Worm (Caenorhabditis elegans): ENCODE data around the gene F53A9.8.

Gene F53A9.8

DNA sequence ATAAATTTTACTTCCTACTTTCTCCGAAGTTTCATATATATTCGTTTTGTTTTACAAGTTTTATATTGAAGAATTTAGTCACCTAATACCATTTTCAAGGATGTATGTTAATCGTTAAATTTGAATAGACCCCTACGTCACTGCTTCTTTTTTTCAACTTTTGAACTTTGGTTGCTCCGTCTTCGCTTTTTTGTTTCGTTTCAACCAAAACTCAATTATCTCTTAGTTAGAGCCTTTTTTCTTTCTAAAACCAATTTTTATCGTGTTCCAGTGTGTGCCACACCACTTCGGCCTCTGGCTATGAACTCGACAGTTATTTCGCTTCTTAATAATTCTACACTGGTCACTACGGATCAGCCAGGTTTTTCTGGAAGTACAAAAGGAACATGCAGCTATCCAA is 21.2 kb downstream of the F53A9.8 start, which contains the start of gene frpr-8:
Gene frpr-8 (plus strand): TSS at position 301 of the 400 bp plus-strand sequence.
- no peak for TF ChIP-seq ztf-11 (tag; optimal IDR thresholded peaks at IDR 0.05)
- no peak for TF ChIP-seq sem-2 (GFP tag; optimal IDR thresholded peaks at IDR 0.05)
- no peak for TF ChIP-seq tbx-8 (GFP tag; optimal IDR thresholded peaks at IDR 0.05)
- no peak for TF ChIP-seq elt-1 (tag; optimal IDR thresholded peaks at IDR 0.05; ENCODE audit: borderline replicate concordance, insufficient read depth)
- no peak for TF ChIP-seq ces-1 (GFP tag; optimal IDR thresholded peaks at IDR 0.05)
- TF ChIP-seq mep-1 (tag; optimal IDR thresholded peaks at IDR 0.05): no peak
- TF ChIP-seq lin-13 (tag; optimal IDR thresholded peaks at IDR 0.05): no peak
- no peak for TF ChIP-seq mls-2 (tag; optimal IDR thresholded peaks at IDR 0.05)
- TF ChIP-seq pha-4 (tag; optimal IDR thresholded peaks at IDR 0.05): no peak
- no peak for TF ChIP-seq ceh-43 (GFP tag; optimal IDR thresholded peaks at IDR 0.05)
- TF ChIP-seq drap-1 (GFP tag; optimal IDR thresholded peaks at IDR 0.05): no peak
- no peak for TF ChIP-seq ceh-83 (GFP tag; optimal IDR thresholded peaks at IDR 0.05)
- TF ChIP-seq flh-1 (GFP tag; optimal IDR thresholded peaks at IDR 0.05): no peak
- TF ChIP-seq blmp-1 (tag; optimal IDR thresholded peaks at IDR 0.05): no peak
- no peak for TF ChIP-seq unc-120 (tag; optimal IDR thresholded peaks at IDR 0.05; ENCODE audit: poor library complexity, severe bottlenecking)
- TF ChIP-seq nhr-12 (tag; optimal IDR thresholded peaks at IDR 0.05): no peak
- TF ChIP-seq elt-3 (tag; optimal IDR thresholded peaks at IDR 0.05): no peak
- no peak for TF ChIP-seq unc-62 (GFP tag; optimal IDR thresholded peaks at IDR 0.05)

DNA sequence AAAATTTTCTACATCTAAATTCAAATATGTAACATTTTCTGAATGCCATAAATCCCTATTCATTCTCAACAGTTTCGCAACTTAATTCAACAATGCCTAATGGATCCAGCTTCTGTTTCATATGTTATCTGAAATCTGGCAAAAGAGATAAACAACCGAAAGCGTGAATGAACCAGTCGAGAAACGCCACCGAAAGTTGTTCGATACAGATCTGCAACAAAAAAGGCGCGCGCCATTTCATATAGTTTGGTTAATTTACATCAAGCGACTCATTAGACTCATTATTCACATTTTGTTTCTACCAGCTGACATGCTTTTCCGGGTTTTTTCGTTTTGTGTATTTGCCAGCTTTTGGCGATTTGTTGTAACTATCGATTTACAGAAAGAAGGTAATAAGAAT is 37.1 kb downstream of the F53A9.8 start, which contains the start of gene K09E2.1:
Gene K09E2.1 (plus strand): TSS at position 301 of the 400 bp plus-strand sequence.
- TF ChIP-seq tbx-8 (GFP tag; optimal IDR thresholded peaks at IDR 0.05) (no peak), mab-5 (tag; optimal IDR thresholded peaks at IDR 0.05) (no peak), M03D4.4 (tag; optimal IDR thresholded peaks at IDR 0.05) (no peak), sptf-1 (tag; optimal IDR thresholded peaks at IDR 0.05) (no peak), bed-3 (GFP tag; optimal IDR thresholded peaks at IDR 0.05) (no peak), ceh-83 (GFP tag; optimal IDR thresholded peaks at IDR 0.05) (no peak), pha-4 (tag; optimal IDR thresholded peaks at IDR 0.05) (no peak), blmp-1 (tag; optimal IDR thresholded peaks at IDR 0.05) (no peak)

DNA sequence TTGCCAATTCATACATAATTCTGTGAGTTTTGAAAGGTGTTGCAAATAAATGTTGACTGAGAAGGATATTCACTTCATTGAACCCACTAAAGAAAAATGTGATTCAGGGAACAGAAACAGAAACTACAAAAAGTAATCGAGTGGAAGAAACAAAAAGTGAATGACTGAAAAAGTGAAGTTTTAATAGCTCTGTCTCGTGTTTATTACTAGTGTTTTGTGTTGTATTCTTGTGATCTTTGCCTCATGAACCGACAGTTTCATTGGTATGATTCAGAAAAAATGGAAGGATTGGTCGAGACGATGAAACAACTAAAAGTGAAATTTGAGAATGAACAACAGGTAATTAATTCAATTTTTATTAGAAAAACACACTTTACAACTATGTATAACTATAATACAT is 40.8 kb downstream of the F53A9.8 start:
- TF ChIP-seq ztf-11 (tag; optimal IDR thresholded peaks at IDR 0.05): no peak
- no peak for TF ChIP-seq unc-39 (tag; optimal IDR thresholded peaks at IDR 0.05)
- no peak for TF ChIP-seq sem-2 (GFP tag; optimal IDR thresholded peaks at IDR 0.05)
- no peak for TF ChIP-seq ceh-83 (GFP tag; optimal IDR thresholded peaks at IDR 0.05)
- TF ChIP-seq lsy-2 (tag; optimal IDR thresholded peaks at IDR 0.05): no peak
- TF ChIP-seq blmp-1 (tag; optimal IDR thresholded peaks at IDR 0.05): no peak
- TF ChIP-seq hlh-1 (tag; optimal IDR thresholded peaks at IDR 0.05): no peak
- TF ChIP-seq flh-1 (GFP tag; optimal IDR thresholded peaks at IDR 0.05): no peak
- TF ChIP-seq mab-5 (tag; optimal IDR thresholded peaks at IDR 0.05): no peak
- no peak for TF ChIP-seq nhr-76 (tag; optimal IDR thresholded peaks at IDR 0.05)
- no peak for TF ChIP-seq mep-1 (tag; optimal IDR thresholded peaks at IDR 0.05)

DNA sequence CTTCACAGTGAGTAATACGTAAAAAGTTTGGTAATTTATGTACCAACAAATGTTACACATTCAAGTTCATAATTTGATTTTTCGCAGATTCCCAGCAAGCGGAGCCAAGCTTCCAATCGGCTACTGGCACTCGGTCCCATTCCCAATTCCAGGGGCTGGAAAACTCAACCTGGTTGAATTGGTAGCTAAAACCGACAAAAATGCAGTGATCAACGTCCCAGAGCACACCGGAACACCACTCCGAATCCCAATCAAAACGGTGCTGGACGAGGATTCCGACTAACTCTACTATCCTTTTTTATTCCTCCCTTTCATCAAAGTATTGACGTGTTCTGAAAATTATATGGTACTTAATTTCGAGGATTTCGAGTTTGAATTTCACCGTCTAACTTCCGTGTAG is 41.4 kb downstream of the F53A9.8 start:
- no peak for TF ChIP-seq ceh-39 (tag; optimal IDR thresholded peaks at IDR 0.05)
- TF ChIP-seq nhr-237 (tag; optimal IDR thresholded peaks at IDR 0.05): no peak
- no peak for TF ChIP-seq mep-1 (tag; optimal IDR thresholded peaks at IDR 0.05)
- no peak for TF ChIP-seq ces-1 (GFP tag; optimal IDR thresholded peaks at IDR 0.05)
- TF ChIP-seq cnd-1 (tag; optimal IDR thresholded peaks at IDR 0.05): no peak
- TF ChIP-seq nhr-12 (tag; optimal IDR thresholded peaks at IDR 0.05): no peak
- TF ChIP-seq lin-32 (GFP tag; optimal IDR thresholded peaks at IDR 0.05): no peak
- no peak for TF ChIP-seq nhr-28 (tag; optimal IDR thresholded peaks at IDR 0.05)
- no peak for TF ChIP-seq sem-2 (GFP tag; optimal IDR thresholded peaks at IDR 0.05)
- no peak for TF ChIP-seq unc-39 (tag; optimal IDR thresholded peaks at IDR 0.05)
- TF ChIP-seq mls-2 (tag; optimal IDR thresholded peaks at IDR 0.05): no peak
- no peak for TF ChIP-seq ceh-83 (GFP tag; optimal IDR thresholded peaks at IDR 0.05)
- TF ChIP-seq lin-13 (tag; optimal IDR thresholded peaks at IDR 0.05): no peak
- no peak for TF ChIP-seq lsy-2 (tag; optimal IDR thresholded peaks at IDR 0.05)
- no peak for TF ChIP-seq unc-62 (GFP tag; optimal IDR thresholded peaks at IDR 0.05)
- no peak for TF ChIP-seq blmp-1 (tag; optimal IDR thresholded peaks at IDR 0.05)
- no peak for TF ChIP-seq elt-1 (tag; optimal IDR thresholded peaks at IDR 0.05; ENCODE audit: borderline replicate concordance, insufficient read depth)
- TF ChIP-seq elt-3 (tag; optimal IDR thresholded peaks at IDR 0.05): no peak
- no peak for TF ChIP-seq nhr-2 (tag; optimal IDR thresholded peaks at IDR 0.05)

All from whole organism, mixed stage, embryonic.